Fruit fly (Drosophila melanogaster): ENCODE measurements around the gene lin-52.

Gene lin-52

dm6 chrX:5754837-5755828 lies at the start of gene lin-52, which contains the start of gene CG15771:
lin-52 (minus strand) TSS chrX:5754958.
CG15771 (plus strand) TSS chrX:5755574.
- TF ChIP-seq ttk (optimal IDR thresholded peaks at IDR 0.05) (no peak), psq (optimal IDR thresholded peaks at IDR 0.05) (no peak), insv (optimal IDR thresholded peaks at IDR 0.05) (no peak), Sin3A (optimal IDR thresholded peaks at IDR 0.05) (no peak), Myc (optimal IDR thresholded peaks at IDR 0.05) (no peak), h (optimal IDR thresholded peaks at IDR 0.05) (no peak)

- no peak for TF ChIP-seq Sin3A (optimal IDR thresholded peaks at IDR 0.05)
- no peak for TF ChIP-seq psq (optimal IDR thresholded peaks at IDR 0.05)
- TF ChIP-seq ttk (optimal IDR thresholded peaks at IDR 0.05), result no peak
- no peak for TF ChIP-seq Myc (optimal IDR thresholded peaks at IDR 0.05)
- no peak for TF ChIP-seq h (optimal IDR thresholded peaks at IDR 0.05)
- TF ChIP-seq insv (optimal IDR thresholded peaks at IDR 0.05), result no peak
Observed at dm6 chrX:5804377-5804776, 49.6 kb upstream of the lin-52 start, which contains the start of gene Cpr5C. Cpr5C (plus strand) TSS chrX:5804677.

dm6 chrX:5800634-5801033 lies 45.9 kb upstream of the lin-52 start:
- no peak for TF ChIP-seq psq (optimal IDR thresholded peaks at IDR 0.05)
- no peak for TF ChIP-seq ttk (optimal IDR thresholded peaks at IDR 0.05)
- TF ChIP-seq insv (optimal IDR thresholded peaks at IDR 0.05), result no peak
- TF ChIP-seq Myc (optimal IDR thresholded peaks at IDR 0.05), result no peak
- no peak for TF ChIP-seq h (optimal IDR thresholded peaks at IDR 0.05)
- no peak for TF ChIP-seq Sin3A (optimal IDR thresholded peaks at IDR 0.05)

dm6 chrX:5791840-5792239 lies 37.1 kb upstream of the lin-52 start, which contains the start of gene CG12239:
CG12239 (plus strand) TSS chrX:5792140.
- no peak for TF ChIP-seq Sin3A (optimal IDR thresholded peaks at IDR 0.05)

- TF ChIP-seq insv (optimal IDR thresholded peaks at IDR 0.05), result no peak
- no peak for TF ChIP-seq psq (optimal IDR thresholded peaks at IDR 0.05)
- TF ChIP-seq Myc (optimal IDR thresholded peaks at IDR 0.05), result no peak
- no peak for TF ChIP-seq ttk (optimal IDR thresholded peaks at IDR 0.05)
- TF ChIP-seq h (optimal IDR thresholded peaks at IDR 0.05), result no peak
- TF ChIP-seq Sin3A (optimal IDR thresholded peaks at IDR 0.05), result no peak
Observed at dm6 chrX:5789187-5789586, 34.4 kb upstream of the lin-52 start, which contains the start of gene CG15767. CG15767 (plus strand) TSS chrX:5789487.

dm6 chrX:5786559-5786958 lies 31.8 kb upstream of the lin-52 start:
- TF ChIP-seq Myc (optimal IDR thresholded peaks at IDR 0.05), result no peak
- TF ChIP-seq insv (optimal IDR thresholded peaks at IDR 0.05), result no peak
- TF ChIP-seq psq (optimal IDR thresholded peaks at IDR 0.05), result no peak
- TF ChIP-seq ttk (optimal IDR thresholded peaks at IDR 0.05), result no peak
- TF ChIP-seq h (optimal IDR thresholded peaks at IDR 0.05), result no peak

dm6 chrX:5783260-5784040 lies 28.7 kb upstream of the lin-52 start:
- TF ChIP-seq h (optimal IDR thresholded peaks at IDR 0.05) (no peak), Sin3A (optimal IDR thresholded peaks at IDR 0.05) (no peak), ttk (optimal IDR thresholded peaks at IDR 0.05) (no peak), psq (optimal IDR thresholded peaks at IDR 0.05) (no peak), Myc (optimal IDR thresholded peaks at IDR 0.05) (no peak), insv (optimal IDR thresholded peaks at IDR 0.05) (no peak)

- no peak for TF ChIP-seq Myc (optimal IDR thresholded peaks at IDR 0.05)
- TF ChIP-seq insv (optimal IDR thresholded peaks at IDR 0.05), result no peak
- TF ChIP-seq ttk (optimal IDR thresholded peaks at IDR 0.05), result no peak
- no peak for TF ChIP-seq psq (optimal IDR thresholded peaks at IDR 0.05)
- TF ChIP-seq Sin3A (optimal IDR thresholded peaks at IDR 0.05), result no peak
- TF ChIP-seq h (optimal IDR thresholded peaks at IDR 0.05), result no peak
Observed at dm6 chrX:5781520-5781919, 26.8 kb upstream of the lin-52 start, which contains the start of gene CG3108. CG3108 (minus strand) TSS chrX:5781620.

dm6 chrX:5776547-5776946 lies 21.8 kb upstream of the lin-52 start, which contains the start of gene CG42264:
CG42264 (minus strand) TSS chrX:5776647.
- no peak for TF ChIP-seq insv (optimal IDR thresholded peaks at IDR 0.05)
- no peak for TF ChIP-seq Sin3A (optimal IDR thresholded peaks at IDR 0.05)
- TF ChIP-seq h (optimal IDR thresholded peaks at IDR 0.05), result no peak
- TF ChIP-seq psq (optimal IDR thresholded peaks at IDR 0.05), result no peak
- TF ChIP-seq ttk (optimal IDR thresholded peaks at IDR 0.05), result no peak
- TF ChIP-seq Myc (optimal IDR thresholded peaks at IDR 0.05), result no peak

dm6 chrX:5772409-5772808 lies 17.7 kb upstream of the lin-52 start:
- no peak for TF ChIP-seq psq (optimal IDR thresholded peaks at IDR 0.05)
- no peak for TF ChIP-seq Sin3A (optimal IDR thresholded peaks at IDR 0.05)
- TF ChIP-seq ttk (optimal IDR thresholded peaks at IDR 0.05), result no peak
- TF ChIP-seq insv (optimal IDR thresholded peaks at IDR 0.05), result no peak
- TF ChIP-seq h (optimal IDR thresholded peaks at IDR 0.05), result no peak
- TF ChIP-seq Myc (optimal IDR thresholded peaks at IDR 0.05), result no peak

- TF ChIP-seq ttk (optimal IDR thresholded peaks at IDR 0.05) (no peak), psq (optimal IDR thresholded peaks at IDR 0.05) (no peak), Sin3A (optimal IDR thresholded peaks at IDR 0.05) (no peak)
Observed at dm6 chrX:5770730-5771181, 16.0 kb upstream of the lin-52 start, which contains the start of gene CG3097. CG3097 (minus strand) TSS chrX:5770780.
